Fruit fly (Drosophila melanogaster) whole organism, wandering third instar larva: ENCODE data around the gene p38b.

Experiments
- Abd-B ChIP-seq: fragments of >200 bp; optimal IDR thresholded peaks from 2 replicates; lab custom pipeline; 2017; ENCODE audit warnings: missing biosample characterization, missing genetic modification characterization
- CG9705 ChIP-seq: fragments of 200-800 bp; sonication (Bioruptor generic); optimal IDR thresholded peaks from 2 replicates; lab custom pipeline; 2018; ENCODE audit warnings: missing biosample characterization, mild to moderate bottlenecking, missing genetic modification characterization
- Dfd ChIP-seq: fragments of >200 bp; optimal IDR thresholded peaks from 2 replicates; lab custom pipeline; 2017; ENCODE audit warnings: missing biosample characterization, missing genetic modification characterization
- Myc ChIP-seq: fragments of >200 bp; optimal IDR thresholded peaks from 2 replicates; lab custom pipeline; 2017
- dl ChIP-seq, 2 experiments: fragments of 175-275, 200-275 bp in 1 of 2; fragments of 200-275 bp in 1 of 2; sonication (Bioruptor generic); optimal IDR thresholded peaks; lab custom pipeline; 2018; ENCODE audit warnings: mild to moderate bottlenecking in 2 of 2, missing biosample characterization in 2 of 2, missing genetic modification characterization in 2 of 2, moderate library complexity in 2 of 2; ENCODE audit not compliant: partially characterized antibody in 2 of 2, insufficient read depth in 1 of 2
- dsf ChIP-seq: sonication (Bioruptor generic); optimal IDR thresholded peaks from 2 replicates; lab custom pipeline; 2016; ENCODE audit warnings: missing biosample characterization, missing genetic modification characterization, borderline replicate concordance
- fru ChIP-seq: fragments of 200-800 bp; sonication (Bioruptor generic); optimal IDR thresholded peaks from 3 replicates; lab custom pipeline; 2016; ENCODE audit warnings: missing biosample characterization, mild to moderate bottlenecking, missing genetic modification characterization
- h ChIP-seq: fragments of 200-800 bp; sonication (Bioruptor generic); optimal IDR thresholded peaks from 3 replicates; lab custom pipeline; 2016; ENCODE audit warnings: missing biosample characterization, mild to moderate bottlenecking, missing genetic modification characterization
- pan ChIP-seq: fragments of >200 bp; optimal IDR thresholded peaks from 2 replicates; lab custom pipeline; 2017

- TF ChIP-seq h (GFP tag; lab: Kevin White, UChicago) (no peak), CG9705 (GFP tag; lab: Kevin White, UChicago) (no peak), Dfd (GFP tag; lab: Kevin White, UChicago) (no peak), dsf (GFP tag; lab: Kevin White, UChicago) (no peak), pan (lab: Kevin White, UChicago) (no peak), Abd-B (GFP tag; lab: Kevin White, UChicago) (no peak), fru (GFP tag; lab: Kevin White, UChicago) (no peak), dl (GFP tag; optimal IDR thresholded peaks at IDR 0.05; lab: Kevin White, UChicago; ENCODE audit: insufficient read depth in 1 of 2, partially characterized antibody in 2 of 2) (no peak), Myc (lab: Kevin White, UChicago) (no peak)
Observed at dm6 chr2L:13735838-13736237, 44.7 kb upstream of the p38b start, which contains the start of gene nur.
